Worm (Caenorhabditis elegans) whole organism, late embryonic: ENCODE measurements around the gene nprl-3.

Experiments used
- nhr-11 ChIP-seq: fragments of 150-350 bp; optimal IDR thresholded peaks from 2 replicates; lab custom pipeline; 2014; ENCODE audit warnings: missing biosample characterization, missing genetic modification characterization
- pha-4 ChIP-seq: fragments of 150-350 bp; optimal IDR thresholded peaks from 2 replicates; lab custom pipeline; 2018; ENCODE audit warnings: missing biosample characterization, missing genetic modification reagents, missing genetic modification characterization

- TF ChIP-seq nhr-11 (tag; lab: Kevin White, UChicago) (no peak), pha-4 (tag; lab: Kevin White, UChicago) (no peak)
Measured at ce11 chrIV:8294650-8295049, 2.6 kb upstream of the nprl-3 start, which contains the start of gene tbce-1.
